Fruit fly (Drosophila melanogaster) whole organism, embryonic: ENCODE data around the gene mthl14.

Source experiments
- Ada2b ChIP-seq: fragments of 200-800 bp; sonication (Bioruptor generic); IDR thresholded peaks from 2 replicates; pipeline ENCODE4 v1.3.6; 2022; ENCODE audit warnings: missing biosample characterization, missing genetic modification characterization
- Aef1 ChIP-seq: fragments of 200-800 bp; sonication (Bioruptor generic); IDR thresholded peaks from 3 replicates; pipeline ENCODE4 v1.3.6; 2022; ENCODE audit warnings: missing biosample characterization, missing genetic modification characterization
- Antp ChIP-seq: fragments of 200-800 bp; sonication (Bioruptor generic); optimal IDR thresholded peaks from 3 replicates; lab custom pipeline; 2016; ENCODE audit warnings: missing biosample characterization, missing genetic modification characterization
- B-H2 ChIP-seq: fragments of 200-800 bp; sonication (Bioruptor generic); optimal IDR thresholded peaks from 2 replicates; lab custom pipeline; 2018; ENCODE audit warnings: missing biosample characterization, mild to moderate bottlenecking, missing genetic modification characterization
- Blimp-1 ChIP-seq: fragments of 200-800 bp; sonication (Bioruptor generic); optimal IDR thresholded peaks from 3 replicates; lab custom pipeline; 2018; ENCODE audit warnings: missing biosample characterization, missing genetic modification characterization, mild to moderate bottlenecking, moderate library complexity, missing genetic modification reagents
- CG11247 ChIP-seq: fragments of 200-800 bp; sonication (Bioruptor generic); IDR thresholded peaks from 2 replicates; pipeline ENCODE4 v1.3.6; 2022; ENCODE audit warnings: missing biosample characterization, missing genetic modification characterization
- CG11504 ChIP-seq: fragments of 200-800 bp; sonication (Bioruptor generic); optimal IDR thresholded peaks from 3 replicates; lab custom pipeline; 2019; ENCODE audit warnings: missing biosample characterization, mild to moderate bottlenecking, missing genetic modification characterization, moderate library complexity
- CG12219 ChIP-seq: fragments of 200-800 bp; sonication (Bioruptor generic); optimal IDR thresholded peaks from 3 replicates; lab custom pipeline; 2018; ENCODE audit warnings: missing biosample characterization, mild to moderate bottlenecking, missing genetic modification characterization
- CG12744 ChIP-seq: fragments of 200-800 bp; sonication (Bioruptor generic); optimal IDR thresholded peaks from 2 replicates; lab custom pipeline; 2016; ENCODE audit warnings: missing biosample characterization, missing genetic modification characterization
- CG13894 ChIP-seq: fragments of 200-800 bp; sonication (Bioruptor generic); optimal IDR thresholded peaks from 3 replicates; lab custom pipeline; 2018; ENCODE audit warnings: missing biosample characterization, mild to moderate bottlenecking, missing genetic modification characterization, moderate library complexity
- CG15073 ChIP-seq: fragments of 200-800 bp; sonication (Bioruptor generic); optimal IDR thresholded peaks from 2 replicates; lab custom pipeline; 2016; ENCODE audit warnings: missing biosample characterization, missing genetic modification characterization
- CG16815 ChIP-seq: fragments of 200-800 bp; sonication (Bioruptor generic); optimal IDR thresholded peaks from 3 replicates; lab custom pipeline; 2017; ENCODE audit warnings: missing biosample characterization, mild to moderate bottlenecking, missing genetic modification characterization
- CG17359 ChIP-seq: fragments of 200-800 bp; sonication (Bioruptor generic); optimal IDR thresholded peaks from 3 replicates; lab custom pipeline; 2018; ENCODE audit warnings: missing biosample characterization, mild to moderate bottlenecking, missing genetic modification characterization, moderate library complexity
- CG18011 ChIP-seq: fragments of 200-800 bp; sonication (Bioruptor generic); optimal IDR thresholded peaks from 2 replicates; lab custom pipeline; 2017; ENCODE audit warnings: missing biosample characterization, missing genetic modification characterization, mild to moderate bottlenecking, moderate library complexity, missing genotype
- CG18476 ChIP-seq: fragments of 200-800 bp; sonication (Bioruptor generic); optimal IDR thresholded peaks from 2 replicates; lab custom pipeline; 2016; ENCODE audit warnings: missing biosample characterization, mild to moderate bottlenecking, missing genetic modification characterization
- CG30431 ChIP-seq: fragments of 200-800 bp; sonication (Bioruptor generic); optimal IDR thresholded peaks from 2 replicates; lab custom pipeline; 2017; ENCODE audit warnings: missing biosample characterization, missing genetic modification characterization
- CG32532 ChIP-seq: fragments of 200-800 bp; sonication (Bioruptor generic); IDR thresholded peaks from 2 replicates; pipeline ENCODE4 v1.3.6; 2022; ENCODE audit warnings: missing biosample characterization, missing genetic modification characterization
- CG3726 ChIP-seq: fragments of 200-800 bp; sonication (Bioruptor generic); IDR thresholded peaks from 3 replicates; pipeline ENCODE4, ENCODE4 v1.3.6; 2022; ENCODE audit warnings: missing biosample characterization, missing genetic modification characterization
- CG7271 ChIP-seq: fragments of 200-800 bp; sonication (Bioruptor generic); optimal IDR thresholded peaks from 2 replicates; lab custom pipeline; 2018; ENCODE audit warnings: missing biosample characterization, mild to moderate bottlenecking, missing genetic modification characterization, moderate library complexity
- CG7839 ChIP-seq: fragments of 200-800 bp; sonication (Bioruptor generic); optimal IDR thresholded peaks from 3 replicates; lab custom pipeline; 2018; ENCODE audit warnings: missing biosample characterization, mild to moderate bottlenecking, missing genetic modification characterization, moderate library complexity
- CG9727 ChIP-seq: fragments of 200-800 bp; sonication (Bioruptor generic); optimal IDR thresholded peaks from 3 replicates; lab custom pipeline; 2017; ENCODE audit warnings: missing biosample characterization, mild to moderate bottlenecking, missing genetic modification characterization
- CG9817 ChIP-seq: fragments of 200-800 bp; sonication (Bioruptor generic); optimal IDR thresholded peaks from 2 replicates; lab custom pipeline; 2018; ENCODE audit warnings: missing biosample characterization, mild to moderate bottlenecking, missing genetic modification characterization, moderate library complexity
- CkIIα-i1 ChIP-seq: fragments of 200-800 bp; sonication (Bioruptor generic); IDR thresholded peaks from 2 replicates; pipeline ENCODE4 v1.3.6; 2022; ENCODE audit warnings: missing biosample characterization, missing genetic modification characterization
- Eip74EF ChIP-seq, 2 experiments: fragments of 200-800 bp in 1 of 2; fragments of >200 bp in 1 of 2; sonication (Bioruptor generic) in 1 of 2; optimal IDR thresholded peaks; 2 replicates each; lab custom pipeline; 2017 to 2019; ENCODE audit warnings: missing biosample characterization in 2 of 2, missing genetic modification characterization in 2 of 2, mild to moderate bottlenecking in 1 of 2, moderate library complexity in 1 of 2
- H2.0 ChIP-seq: fragments of 200-800 bp; sonication (Bioruptor generic); IDR thresholded peaks from 2 replicates; pipeline ENCODE4 v1.3.6; 2022; ENCODE audit warnings: missing biosample characterization, missing genetic modification characterization
- HLHmδ ChIP-seq: fragments of 200-800 bp; sonication (Bioruptor generic); optimal IDR thresholded peaks from 2 replicates; lab custom pipeline; 2018; ENCODE audit warnings: missing biosample characterization, mild to moderate bottlenecking, missing genetic modification characterization, moderate library complexity
- Hey ChIP-seq: fragments of 200-800 bp; sonication (Bioruptor generic); optimal IDR thresholded peaks from 3 replicates; lab custom pipeline; 2018; ENCODE audit warnings: missing biosample characterization, mild to moderate bottlenecking, missing genetic modification characterization
- Lhr ChIP-seq: fragments of 200-800 bp; sonication (Bioruptor generic); optimal IDR thresholded peaks from 3 replicates; lab custom pipeline; 2017; ENCODE audit warnings: mild to moderate bottlenecking, missing biosample characterization, missing genetic modification reagents, missing genetic modification characterization
- Meics ChIP-seq: fragments of 200-800 bp; sonication (Bioruptor generic); optimal IDR thresholded peaks from 2 replicates; lab custom pipeline; 2017; ENCODE audit warnings: missing biosample characterization, mild to moderate bottlenecking, missing genetic modification characterization
- Mrtf ChIP-seq: fragments of 200-800 bp; sonication (Bioruptor generic); IDR thresholded peaks from 3 replicates; pipeline ENCODE4 v1.3.6; 2022; ENCODE audit warnings: missing biosample characterization, missing genetic modification characterization
- PHDP ChIP-seq: fragments of 200-800 bp; sonication (Bioruptor generic); optimal IDR thresholded peaks from 3 replicates; lab custom pipeline; 2018; ENCODE audit warnings: missing biosample characterization, mild to moderate bottlenecking, missing genetic modification characterization, moderate library complexity
- Pdp1 ChIP-seq, 2 experiments: fragments of 200-800 bp; sonication (Bioruptor generic); optimal IDR thresholded peaks; 3 replicates each; lab custom pipeline; 2016; ENCODE audit warnings: missing biosample characterization in 2 of 2, missing genetic modification characterization in 2 of 2, mild to moderate bottlenecking in 1 of 2, moderate library complexity in 1 of 2
- Ravus ChIP-seq: fragments of 200-800 bp; sonication (Bioruptor generic); IDR thresholded peaks from 2 replicates; pipeline ENCODE4 v1.3.6; 2022; ENCODE audit warnings: missing biosample characterization, missing genetic modification characterization
- Sry-δ ChIP-seq: fragments of 200-800 bp; sonication (Bioruptor generic); optimal IDR thresholded peaks from 2 replicates; lab custom pipeline; 2016; ENCODE audit warnings: missing biosample characterization, missing genetic modification characterization
- ase ChIP-seq: fragments of 200-800 bp; sonication (Bioruptor generic); IDR thresholded peaks from 3 replicates; pipeline ENCODE4 v1.3.6; 2022; ENCODE audit warnings: missing biosample characterization, missing genetic modification characterization
- dmrt99B ChIP-seq: fragments of 200-800 bp; sonication (Bioruptor generic); optimal IDR thresholded peaks from 2 replicates; lab custom pipeline; 2018; ENCODE audit warnings: missing biosample characterization, mild to moderate bottlenecking, missing genetic modification characterization, moderate library complexity
- kah ChIP-seq: fragments of 200-800 bp; sonication (Bioruptor generic); optimal IDR thresholded peaks from 2 replicates; lab custom pipeline; 2018; ENCODE audit warnings: missing biosample characterization, mild to moderate bottlenecking, missing genetic modification characterization
- lbe ChIP-seq: fragments of 200-800 bp; sonication (Bioruptor generic); optimal IDR thresholded peaks from 2 replicates; lab custom pipeline; 2016; ENCODE audit warnings: missing biosample characterization, mild to moderate bottlenecking, missing genetic modification characterization
- pros ChIP-seq: fragments of 200-800 bp; sonication (Bioruptor generic); optimal IDR thresholded peaks from 3 replicates; lab custom pipeline; 2019; ENCODE audit warnings: missing biosample characterization, mild to moderate bottlenecking, missing genetic modification characterization, moderate library complexity
- pzg ChIP-seq: fragments of 200-800 bp; sonication (Bioruptor generic); optimal IDR thresholded peaks from 3 replicates; lab custom pipeline; 2018; ENCODE audit warnings: missing biosample characterization, mild to moderate bottlenecking, missing genetic modification characterization, moderate library complexity
- sens ChIP-seq: fragments of 200-800 bp; sonication (Bioruptor generic); peaks from one replicate; lab custom pipeline; 2016; ENCODE audit warnings: missing biosample characterization, missing genetic modification characterization
- sim ChIP-seq: fragments of 200-800 bp; sonication (Bioruptor generic); IDR thresholded peaks from 2 replicates; pipeline ENCODE4 v1.3.6; 2022; ENCODE audit warnings: missing biosample characterization, missing genetic modification characterization
- stwl ChIP-seq: fragments of 200-800 bp; sonication (Bioruptor generic); optimal IDR thresholded peaks from 3 replicates; lab custom pipeline; 2018; ENCODE audit warnings: missing biosample characterization, mild to moderate bottlenecking, missing genetic modification characterization, moderate library complexity
- sug ChIP-seq: fragments of 200-800 bp; optimal IDR thresholded peaks from 2 replicates; lab custom pipeline; 2019; ENCODE audit warnings: missing biosample characterization, mild to moderate bottlenecking, missing genetic modification characterization, moderate library complexity
- tap ChIP-seq: fragments of 200-800 bp; optimal IDR thresholded peaks from 3 replicates; lab custom pipeline; 2019; ENCODE audit warnings: missing biosample characterization, mild to moderate bottlenecking, missing genetic modification characterization, moderate library complexity
- tgo ChIP-seq: fragments of 200-800 bp; sonication (Bioruptor generic); IDR thresholded peaks from 3 replicates; pipeline ENCODE4 v1.3.6; 2022; ENCODE audit warnings: missing biosample characterization, missing genetic modification characterization
- tio ChIP-seq: fragments of 200-800 bp; sonication (Bioruptor generic); optimal IDR thresholded peaks from 2 replicates; lab custom pipeline; 2017; ENCODE audit warnings: missing biosample characterization, missing genetic modification characterization, inconsistent platforms
- zfh1 ChIP-seq: fragments of 200-800 bp; sonication (Bioruptor generic); IDR thresholded peaks from 3 replicates; pipeline ENCODE4 v1.3.6; 2022; ENCODE audit warnings: missing biosample characterization, missing genetic modification characterization

Gene mthl14

DNA sequence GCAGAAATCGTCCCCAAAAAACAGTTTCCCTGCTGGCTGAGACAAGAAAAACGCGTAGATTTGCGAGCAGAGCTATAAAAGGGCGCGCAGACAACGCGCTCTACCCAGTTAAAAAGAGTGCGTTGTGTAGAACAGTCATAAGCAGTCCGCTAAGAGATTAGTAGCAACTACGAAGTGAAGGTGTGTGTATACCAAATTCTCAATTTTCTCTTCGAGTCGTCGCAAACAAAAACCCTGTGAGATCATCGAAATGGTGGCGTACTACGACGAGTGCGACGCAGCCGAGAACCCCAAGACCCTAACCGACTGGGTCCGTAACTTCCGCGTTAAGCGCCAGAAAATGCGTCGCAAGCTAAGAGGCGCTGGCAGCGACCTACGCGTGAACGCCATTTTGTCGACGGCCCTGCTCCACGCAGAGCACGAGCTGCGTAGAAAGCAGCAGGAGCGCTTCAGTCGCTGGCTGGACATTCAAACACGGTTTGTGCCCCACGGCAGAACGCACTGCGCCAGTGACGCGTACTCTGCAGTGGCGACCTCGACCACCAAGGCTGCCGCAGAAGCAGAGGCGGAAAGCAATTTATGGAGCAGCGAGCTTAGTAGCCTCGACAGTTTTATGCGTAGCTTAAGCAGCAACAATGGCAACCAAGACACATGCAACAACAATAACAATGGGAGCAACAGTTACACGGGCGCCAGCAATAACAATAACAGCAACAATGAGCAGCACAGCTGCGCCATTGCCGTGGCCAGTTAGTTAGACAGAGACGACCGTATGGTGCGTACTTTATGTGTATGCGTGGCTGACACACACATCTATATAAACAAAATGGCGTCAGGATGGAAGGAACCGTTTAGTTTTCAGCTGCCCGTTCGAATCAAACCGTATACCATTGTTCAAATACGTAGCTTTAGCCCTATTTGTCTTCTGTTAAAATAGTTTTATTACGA lies 23.0 kb upstream of the mthl14 start (continued):
- TF ChIP-seq CG9727 (GFP tag; lab: Kevin White, UChicago), result peak; percentile 56
- peak; percentile 31 for TF ChIP-seq Meics
- no peak for TF ChIP-seq Ada2b (GFP tag; lab: Robert Waterston, UW)
- TF ChIP-seq CG15073 (GFP tag; lab: Kevin White, UChicago), result no peak
- TF ChIP-seq tap (tag; lab: Kevin White, UChicago), result no peak
- TF ChIP-seq H2.0 (GFP tag; lab: Robert Waterston, UW), result 0 out of 2 replicates have a peak, but pooled peaks have one; percentile 10
- TF ChIP-seq CG18011, result no peak
- no peak for TF ChIP-seq CG30431 (GFP tag; lab: Kevin White, UChicago)
- peak; percentile 36 for TF ChIP-seq pros (GFP tag; lab: Kevin White, UChicago)
- peak; percentile 20 for TF ChIP-seq pzg (GFP tag; lab: Kevin White, UChicago)
- TF ChIP-seq CG3726 (GFP tag; lab: Robert Waterston, UW), result 0 out of 3 replicates have a peak, but pooled peaks have one; percentile 11
- TF ChIP-seq PHDP, result no peak
- TF ChIP-seq CG9817 (tag; lab: Kevin White, UChicago), result no peak
- TF ChIP-seq CG7271 (tag; lab: Kevin White, UChicago), result no peak
- no peak for TF ChIP-seq Mrtf
- peak; percentile 44 for TF ChIP-seq sug (tag; lab: Kevin White, UChicago)
- no peak for TF ChIP-seq B-H2 (GFP tag; lab: Kevin White, UChicago)
- TF ChIP-seq Sry-δ (GFP tag; lab: Kevin White, UChicago), result no peak
- no peak for TF ChIP-seq CkIIα-i1 (GFP tag; lab: Robert Waterston, UW)
- peak; percentile 51; the same call in 1 of the 2 replicates for TF ChIP-seq sim (GFP tag; lab: Robert Waterston, UW)
- peak; percentile 32; the same call in 1 of the 2 replicates for TF ChIP-seq CG32532 (GFP tag; lab: Robert Waterston, UW)
- no peak for TF ChIP-seq Hey (tag; lab: Kevin White, UChicago)
- TF ChIP-seq tio, result no peak
- TF ChIP-seq Lhr (GFP tag; lab: Kevin White, UChicago), result no peak
- peak in 1 of 2 experiments; percentile 81 for TF ChIP-seq Eip74EF (GFP tag; optimal IDR thresholded peaks at IDR 0.05; lab: Kevin White, UChicago)
- TF ChIP-seq CG11504 (tag; lab: Kevin White, UChicago), result no peak
- TF ChIP-seq Antp (GFP tag; lab: Kevin White, UChicago), result peak; percentile 38
- TF ChIP-seq CG11247 (GFP tag; lab: Robert Waterston, UW), result peak; percentile 51; the same call in 1 of the 2 replicates
- TF ChIP-seq tgo, result no peak
- no peak for TF ChIP-seq dmrt99B
- peak; percentile 4 for TF ChIP-seq lbe (GFP tag; lab: Kevin White, UChicago)
- peak; percentile 57; the same call in 2 of the 3 replicates for TF ChIP-seq zfh1 (GFP tag; lab: Robert Waterston, UW)
- no peak for TF ChIP-seq kah (GFP tag; lab: Kevin White, UChicago)
- no peak for TF ChIP-seq CG16815
- TF ChIP-seq HLHmδ (GFP tag; lab: Kevin White, UChicago), result peak; percentile 74
- TF ChIP-seq CG18476 (GFP tag; lab: Kevin White, UChicago), result no peak
- TF ChIP-seq CG12219 (GFP tag; lab: Kevin White, UChicago), result peak; percentile 21
- peak; percentile 32 for TF ChIP-seq CG12744
- peak; percentile 10 for TF ChIP-seq CG17359 (tag; lab: Kevin White, UChicago)
- TF ChIP-seq Pdp1 (GFP tag; optimal IDR thresholded peaks at IDR 0.05; lab: Kevin White, UChicago), result peak in 1 of 2 experiments; percentile 18
- no peak for TF ChIP-seq ase (GFP tag; lab: Robert Waterston, UW)
- TF ChIP-seq Aef1 (GFP tag; lab: Robert Waterston, UW), result peak; percentile 64; the same call in 2 of the 3 replicates
- no peak for TF ChIP-seq stwl (tag; lab: Kevin White, UChicago)
- TF ChIP-seq CG7839 (tag; lab: Kevin White, UChicago), result no peak
- no peak for TF ChIP-seq Ravus
- TF ChIP-seq Blimp-1 (GFP tag; lab: Kevin White, UChicago), result no peak
- peak; percentile 21 for TF ChIP-seq CG13894
- TF ChIP-seq sens (GFP tag; lab: Kevin White, UChicago), result peak; percentile 75
